Worm (Caenorhabditis elegans) whole organism, late embryonic: ENCODE results near the gene E04F6.4.

Experiments
- F13H6.1 ChIP-seq: sonication (generic microtip); optimal IDR thresholded peaks from 2 replicates; lab custom pipeline; 2016; ENCODE audit warnings: missing genetic modification characterization, missing compliant biosample characterization
- K02D7.2 ChIP-seq: sonication (generic microtip); optimal IDR thresholded peaks from 2 replicates; lab custom pipeline; 2017; ENCODE audit warnings: mild to moderate bottlenecking, missing genetic modification characterization, missing compliant biosample characterization
- K09A11.1 ChIP-seq: sonication (generic microtip); optimal IDR thresholded peaks from 2 replicates; lab custom pipeline; 2017; ENCODE audit warnings: antibody characterized with exemption, mild to moderate bottlenecking, missing genetic modification characterization, missing compliant biosample characterization; ENCODE audit not compliant: insufficient read depth
- Y22D7AL.16 ChIP-seq: sonication (generic microtip); optimal IDR thresholded peaks from 2 replicates; lab custom pipeline; 2016; ENCODE audit warnings: missing genetic modification characterization, missing compliant biosample characterization
- ama-1 ChIP-seq: fragments of 150-350 bp; optimal IDR thresholded peaks from 2 replicates; lab custom pipeline; 2014
- ceh-14 ChIP-seq: sonication (generic microtip); optimal IDR thresholded peaks from 2 replicates; lab custom pipeline; 2016; ENCODE audit warnings: missing genotype, missing genetic modification characterization, missing compliant biosample characterization
- ceh-19 ChIP-seq: fragments of 200-800 bp; sonication (Bioruptor generic); optimal IDR thresholded peaks from 2 replicates; lab custom pipeline; 2018; ENCODE audit warnings: mild to moderate bottlenecking, missing genetic modification characterization, missing compliant biosample characterization
- ceh-2 ChIP-seq: sonication (generic microtip); optimal IDR thresholded peaks from 2 replicates; lab custom pipeline; 2016; ENCODE audit warnings: missing genotype, missing genetic modification characterization, missing compliant biosample characterization
- ceh-22 ChIP-seq: sonication (generic microtip); optimal IDR thresholded peaks from 2 replicates; lab custom pipeline; 2017; ENCODE audit warnings: missing biosample characterization, missing genetic modification characterization
- ceh-24 ChIP-seq: sonication (generic microtip); optimal IDR thresholded peaks from 2 replicates; lab custom pipeline; 2016; ENCODE audit warnings: mild to moderate bottlenecking, missing genetic modification characterization, missing compliant biosample characterization
- ceh-30 ChIP-seq: fragments of 150-350 bp; optimal IDR thresholded peaks from 2 replicates; lab custom pipeline; 2014; ENCODE audit warnings: missing biosample characterization, missing genetic modification characterization
- ceh-31 ChIP-seq: sonication (generic microtip); optimal IDR thresholded peaks from 2 replicates; lab custom pipeline; 2016; ENCODE audit warnings: missing genetic modification characterization, missing compliant biosample characterization
- ceh-6 ChIP-seq: fragments of 200-800 bp; sonication (Bioruptor generic); optimal IDR thresholded peaks from 2 replicates; lab custom pipeline; 2018; ENCODE audit warnings: mild to moderate bottlenecking, missing genetic modification characterization, missing compliant biosample characterization
- che-1 ChIP-seq: sonication (generic microtip); optimal IDR thresholded peaks from 2 replicates; lab custom pipeline; 2016; ENCODE audit warnings: mild to moderate bottlenecking, missing genetic modification characterization, missing compliant biosample characterization
- dmd-4 ChIP-seq: sonication (generic microtip); optimal IDR thresholded peaks from 2 replicates; lab custom pipeline; 2016; ENCODE audit warnings: borderline replicate concordance, missing genetic modification characterization, missing compliant biosample characterization
- elt-2 ChIP-seq: sonication (generic microtip); optimal IDR thresholded peaks from 2 replicates; lab custom pipeline; 2016; ENCODE audit warnings: missing genetic modification reagents, missing genetic modification characterization, missing compliant biosample characterization
- ets-4 ChIP-seq: sonication (generic microtip); optimal IDR thresholded peaks from 2 replicates; lab custom pipeline; 2016; ENCODE audit warnings: missing genetic modification characterization, missing compliant biosample characterization
- eyg-1 ChIP-seq: sonication (generic microtip); optimal IDR thresholded peaks from 2 replicates; lab custom pipeline; 2016; ENCODE audit warnings: missing genotype, missing genetic modification characterization, missing compliant biosample characterization
- fkh-10 ChIP-seq: fragments of 150-350 bp; optimal IDR thresholded peaks from 2 replicates; lab custom pipeline; 2014; ENCODE audit warnings: missing biosample characterization, missing genetic modification reagents, missing genetic modification characterization
- hlh-13 ChIP-seq: fragments of 200-800 bp; sonication (Bioruptor generic); optimal IDR thresholded peaks from 2 replicates; lab custom pipeline; 2018; ENCODE audit warnings: mild to moderate bottlenecking, missing genetic modification characterization, missing compliant biosample characterization
- hlh-15 ChIP-seq: sonication (generic microtip); optimal IDR thresholded peaks from 2 replicates; lab custom pipeline; 2016; ENCODE audit warnings: missing genetic modification characterization, missing compliant biosample characterization
- hlh-6 ChIP-seq: sonication (generic microtip); optimal IDR thresholded peaks from 2 replicates; lab custom pipeline; 2016; ENCODE audit warnings: missing genotype, missing genetic modification characterization, missing compliant biosample characterization
- hlh-8 ChIP-seq: sonication (generic microtip); optimal IDR thresholded peaks from 2 replicates; lab custom pipeline; 2016; ENCODE audit warnings: missing genotype, missing genetic modification characterization, missing compliant biosample characterization
- lin-11 ChIP-seq: fragments of 200-800 bp; sonication (Bioruptor generic); optimal IDR thresholded peaks from 2 replicates; lab custom pipeline; 2018; ENCODE audit warnings: mild to moderate bottlenecking, missing genetic modification characterization, missing compliant biosample characterization
- nfya-1 ChIP-seq: sonication (generic microtip); optimal IDR thresholded peaks from 2 replicates; lab custom pipeline; 2017; ENCODE audit warnings: missing genetic modification characterization, mild to moderate bottlenecking, missing compliant biosample characterization, antibody characterized with exemption, moderate library complexity
- nhr-11 ChIP-seq: fragments of 150-350 bp; optimal IDR thresholded peaks from 2 replicates; lab custom pipeline; 2014; ENCODE audit warnings: missing biosample characterization, missing genetic modification characterization
- nhr-232 ChIP-seq: sonication (generic microtip); optimal IDR thresholded peaks from 2 replicates; lab custom pipeline; 2016; ENCODE audit warnings: missing genetic modification characterization, missing compliant biosample characterization
- odd-2 ChIP-seq: sonication (generic microtip); optimal IDR thresholded peaks from 2 replicates; lab custom pipeline; 2017; ENCODE audit warnings: antibody characterized with exemption, mild to moderate bottlenecking, missing genetic modification characterization, missing compliant biosample characterization
- pat-9 ChIP-seq: fragments of 200-800 bp; sonication (Bioruptor generic); optimal IDR thresholded peaks from 2 replicates; lab custom pipeline; 2018; ENCODE audit warnings: mild to moderate bottlenecking, missing genetic modification characterization, moderate library complexity, missing compliant biosample characterization
- pax-1 ChIP-seq: fragments of 150-350 bp; optimal IDR thresholded peaks from 2 replicates; lab custom pipeline; 2014; ENCODE audit warnings: missing biosample characterization, missing genetic modification characterization
- pha-2 ChIP-seq: sonication (generic microtip); optimal IDR thresholded peaks from 2 replicates; lab custom pipeline; 2017; ENCODE audit warnings: mild to moderate bottlenecking, missing genetic modification characterization, missing compliant biosample characterization
- pros-1 ChIP-seq: fragments of 150-350 bp; optimal IDR thresholded peaks from 2 replicates; lab custom pipeline; 2014; ENCODE audit warnings: missing biosample characterization, missing genetic modification reagents, missing genetic modification characterization
- rnt-1 ChIP-seq: sonication (generic microtip); optimal IDR thresholded peaks from 2 replicates; lab custom pipeline; 2016; ENCODE audit warnings: missing genetic modification characterization, missing compliant biosample characterization
- sdc-2 ChIP-seq: sonication (generic microtip); optimal IDR thresholded peaks from 2 replicates; lab custom pipeline; 2016; ENCODE audit warnings: missing genotype, missing genetic modification characterization, missing compliant biosample characterization
- sox-4 ChIP-seq: sonication (generic microtip); optimal IDR thresholded peaks from 2 replicates; lab custom pipeline; 2017; ENCODE audit warnings: mild to moderate bottlenecking, missing genetic modification characterization, inconsistent platforms, missing compliant biosample characterization
- syd-9 ChIP-seq: sonication (generic microtip); optimal IDR thresholded peaks from 2 replicates; lab custom pipeline; 2016; ENCODE audit warnings: mild to moderate bottlenecking, missing genetic modification characterization, moderate library complexity, missing compliant biosample characterization
- tbx-7 ChIP-seq: sonication (generic microtip); optimal IDR thresholded peaks from 2 replicates; lab custom pipeline; 2016; ENCODE audit warnings: missing genotype, missing genetic modification characterization, missing compliant biosample characterization
- ttx-3 ChIP-seq: sonication (generic microtip); optimal IDR thresholded peaks from 2 replicates; lab custom pipeline; 2016; ENCODE audit warnings: missing genetic modification reagents, missing genetic modification characterization, missing compliant biosample characterization
- unc-3 ChIP-seq, 2 experiments: fragments of 200-800 bp in 1 of 2; sonication (Bioruptor generic) in 1 of 2; sonication (generic microtip) in 1 of 2; conservative IDR thresholded peaks in 1 of 2; optimal IDR thresholded peaks in 1 of 2; 2 replicates each; pipeline versions ENCODE4 v1.3.6 to Lab custom; 2016 to 2022; ENCODE audit warnings: missing compliant biosample characterization in 2 of 2, missing genetic modification characterization in 2 of 2, missing genetic modification reagents in 1 of 2
- unc-42 ChIP-seq: sonication (generic microtip); optimal IDR thresholded peaks from 2 replicates; lab custom pipeline; 2016; ENCODE audit warnings: missing genotype, missing genetic modification characterization, missing compliant biosample characterization
- unc-55 ChIP-seq: sonication (generic microtip); optimal IDR thresholded peaks from 2 replicates; lab custom pipeline; 2017; ENCODE audit warnings: missing biosample characterization, missing genetic modification reagents, missing genetic modification characterization
- unc-86 ChIP-seq: sonication (generic microtip); optimal IDR thresholded peaks from 2 replicates; lab custom pipeline; 2016; ENCODE audit warnings: missing genetic modification characterization, missing compliant biosample characterization
- ztf-16 ChIP-seq: sonication (generic microtip); optimal IDR thresholded peaks from 2 replicates; lab custom pipeline; 2017; ENCODE audit warnings: missing genetic modification characterization, missing compliant biosample characterization

The E04F6.4 gene

DNA sequence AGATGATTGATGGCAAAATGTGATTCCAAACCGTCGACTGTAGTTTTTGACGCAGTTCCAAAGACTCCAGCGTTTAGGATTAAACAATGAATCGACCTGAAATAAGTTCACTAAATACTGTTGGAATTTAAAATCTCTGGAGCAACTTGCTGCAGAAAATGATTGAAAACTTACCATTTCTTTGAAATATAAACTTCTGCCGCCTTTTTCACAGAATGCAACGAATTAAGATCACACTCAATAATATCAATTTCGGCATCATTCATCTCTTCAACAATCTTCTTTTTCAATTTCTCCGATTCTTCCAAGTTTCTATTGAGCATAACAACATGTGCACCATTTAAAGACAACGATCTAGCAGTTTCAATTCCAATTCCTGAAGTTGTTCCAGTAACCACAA is 18.4 kb downstream of the E04F6.4 start:
- TF ChIP-seq che-1 (no peak), pros-1 (tag; lab: Kevin White, UChicago) (no peak), ceh-22 (tag; lab: Kevin White, UChicago) (no peak), rnt-1 (tag; lab: Kevin White, UChicago) (no peak)

DNA sequence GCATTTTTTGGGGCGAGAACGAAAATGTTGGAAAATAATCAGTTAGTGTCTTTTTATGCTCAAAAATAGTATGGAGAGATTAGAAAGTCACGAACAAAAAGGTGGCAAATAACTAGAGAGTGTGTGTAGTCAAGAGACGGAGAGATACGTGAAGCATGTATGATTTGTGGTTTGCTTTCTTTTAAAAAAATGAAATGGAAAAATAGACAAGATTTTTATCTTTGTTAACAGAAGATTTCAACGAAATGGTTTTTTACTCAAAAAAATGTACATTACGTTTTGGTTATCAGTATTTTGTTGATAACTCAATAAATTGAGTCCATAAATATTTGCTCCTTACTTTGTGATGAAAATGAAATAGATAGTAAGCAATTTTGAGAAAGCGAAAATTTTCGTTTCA is 19.0 kb downstream of the E04F6.4 start, which contains the start of gene dhs-7:
TSS of gene dhs-7 (minus strand) at position 277 of the 400 bp plus-strand sequence.
- no peak for TF ChIP-seq tbx-7 (tag; lab: Kevin White, UChicago)
- TF ChIP-seq rnt-1 (tag; lab: Kevin White, UChicago), result no peak
- TF ChIP-seq ceh-6 (GFP tag; lab: Kevin White, UChicago), result no peak
- no peak for TF ChIP-seq K09A11.1
- no peak for TF ChIP-seq ama-1 (lab: Kevin White, UChicago)
- no peak for TF ChIP-seq nhr-232 (tag; lab: Kevin White, UChicago)
- TF ChIP-seq ceh-24, result no peak
- no peak for TF ChIP-seq hlh-13 (GFP tag; lab: Kevin White, UChicago)

DNA sequence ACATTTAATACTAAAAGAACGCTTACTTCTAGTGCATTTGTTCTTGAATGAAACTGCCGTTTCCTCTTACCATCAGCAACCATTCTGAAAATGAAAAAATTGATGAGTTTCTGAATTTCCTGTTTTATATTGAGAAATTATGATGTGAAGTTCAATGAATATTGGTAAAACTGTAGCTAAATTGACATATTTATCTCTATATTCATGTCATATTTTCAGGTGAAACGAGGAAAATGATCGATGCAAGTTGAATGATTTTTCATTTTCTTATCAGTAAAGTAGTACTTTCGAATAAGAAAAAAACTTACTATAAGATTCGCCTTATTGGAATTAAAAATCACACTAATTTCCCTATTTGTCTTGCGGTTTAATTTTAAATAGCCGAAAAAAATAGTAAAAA is 21.0 kb downstream of the E04F6.4 start, which contains the start of gene E04F6.15:
TSS of gene E04F6.15 (minus strand) at position 101 of the 400 bp plus-strand sequence.
- TF ChIP-seq ceh-14 (tag; lab: Kevin White, UChicago), result no peak
- no peak for TF ChIP-seq elt-2
- no peak for TF ChIP-seq ttx-3 (tag; lab: Kevin White, UChicago)
- no peak for TF ChIP-seq odd-2
- TF ChIP-seq che-1, result no peak
- TF ChIP-seq sdc-2 (tag; lab: Kevin White, UChicago), result no peak
- TF ChIP-seq, all 69 proteins: peak for 0

- TF ChIP-seq K09A11.1 (no peak), hlh-6 (tag; lab: Kevin White, UChicago) (no peak), unc-3 (GFP tag; conservative IDR thresholded peaks at IDR 0.05; lab: Robert Waterston, UW) (no peak), unc-3 (tag; optimal IDR thresholded peaks at IDR 0.05; lab: Kevin White, UChicago) (no peak), hlh-8 (tag; lab: Kevin White, UChicago) (no peak), sox-4 (tag; lab: Kevin White, UChicago) (no peak), ets-4 (tag; lab: Kevin White, UChicago) (no peak), elt-2 (no peak), ceh-2 (tag; lab: Kevin White, UChicago) (no peak), hlh-15 (tag; lab: Kevin White, UChicago) (no peak), ceh-31 (tag; lab: Kevin White, UChicago) (no peak), rnt-1 (tag; lab: Kevin White, UChicago) (no peak), unc-86 (tag; lab: Kevin White, UChicago) (no peak), che-1 (no peak), lin-11 (tag; lab: Kevin White, UChicago) (no peak), ztf-16 (tag; lab: Kevin White, UChicago) (no peak), nfya-1 (tag; lab: Kevin White, UChicago) (no peak), pha-2 (tag; lab: Kevin White, UChicago) (no peak), nhr-11 (tag; lab: Kevin White, UChicago) (no peak), pat-9 (tag; lab: Kevin White, UChicago) (no peak)
Observed at ce11 chrII:7211280-7211679, 22.1 kb downstream of the E04F6.4 start, which contains the start of gene E04F6.8. TSS of gene E04F6.8 (minus strand) at chrII:7211380.

ce11 chrII:7212059-7212458 is 22.8 kb downstream of the E04F6.4 start, which contains the start of gene E04F6.9:
TSS of gene E04F6.9 (minus strand) at chrII:7212159.
- TF ChIP-seq Y22D7AL.16 (tag; lab: Kevin White, UChicago), result no peak
- TF ChIP-seq F13H6.1 (tag; lab: Kevin White, UChicago), result no peak
- no peak for TF ChIP-seq ceh-30 (tag; lab: Kevin White, UChicago)
- no peak for TF ChIP-seq unc-55
- no peak for TF ChIP-seq ama-1 (lab: Kevin White, UChicago)
- TF ChIP-seq unc-42 (tag; lab: Kevin White, UChicago), result no peak
- no peak for TF ChIP-seq ceh-19 (GFP tag; lab: Kevin White, UChicago)
- TF ChIP-seq dmd-4 (tag; lab: Kevin White, UChicago), result no peak
- no peak for TF ChIP-seq fkh-10 (GFP tag; lab: Kevin White, UChicago)
- no peak for TF ChIP-seq ceh-24
- TF ChIP-seq pha-2 (tag; lab: Kevin White, UChicago), result no peak
- no peak for TF ChIP-seq unc-86 (tag; lab: Kevin White, UChicago)
- no peak for TF ChIP-seq syd-9
- no peak for TF ChIP-seq eyg-1 (tag; lab: Kevin White, UChicago)
- no peak for TF ChIP-seq pax-1
- no peak for TF ChIP-seq K02D7.2 (tag; lab: Kevin White, UChicago)
